Worm (Caenorhabditis elegans) whole organism, late embryonic: ENCODE data around the gene F08D12.12.

ENCODE experiments used
- C38D4.7 ChIP-seq: fragments of 200-800 bp; sonication (Bioruptor generic); optimal IDR thresholded peaks from 2 replicates; lab custom pipeline; 2018; ENCODE audit warnings: mild to moderate bottlenecking, missing genetic modification characterization, moderate library complexity, missing compliant biosample characterization
- F13H6.1 ChIP-seq: sonication (generic microtip); optimal IDR thresholded peaks from 2 replicates; lab custom pipeline; 2016; ENCODE audit warnings: missing genetic modification characterization, missing compliant biosample characterization
- ama-1 ChIP-seq: fragments of 150-350 bp; optimal IDR thresholded peaks from 2 replicates; lab custom pipeline; 2014
- che-1 ChIP-seq: sonication (generic microtip); optimal IDR thresholded peaks from 2 replicates; lab custom pipeline; 2016; ENCODE audit warnings: mild to moderate bottlenecking, missing genetic modification characterization, missing compliant biosample characterization
- hlh-15 ChIP-seq: sonication (generic microtip); optimal IDR thresholded peaks from 2 replicates; lab custom pipeline; 2016; ENCODE audit warnings: missing genetic modification characterization, missing compliant biosample characterization
- nhr-11 ChIP-seq: fragments of 150-350 bp; optimal IDR thresholded peaks from 2 replicates; lab custom pipeline; 2014; ENCODE audit warnings: missing biosample characterization, missing genetic modification characterization
- sox-4 ChIP-seq: sonication (generic microtip); optimal IDR thresholded peaks from 2 replicates; lab custom pipeline; 2017; ENCODE audit warnings: mild to moderate bottlenecking, missing genetic modification characterization, inconsistent platforms, missing compliant biosample characterization

DNA sequence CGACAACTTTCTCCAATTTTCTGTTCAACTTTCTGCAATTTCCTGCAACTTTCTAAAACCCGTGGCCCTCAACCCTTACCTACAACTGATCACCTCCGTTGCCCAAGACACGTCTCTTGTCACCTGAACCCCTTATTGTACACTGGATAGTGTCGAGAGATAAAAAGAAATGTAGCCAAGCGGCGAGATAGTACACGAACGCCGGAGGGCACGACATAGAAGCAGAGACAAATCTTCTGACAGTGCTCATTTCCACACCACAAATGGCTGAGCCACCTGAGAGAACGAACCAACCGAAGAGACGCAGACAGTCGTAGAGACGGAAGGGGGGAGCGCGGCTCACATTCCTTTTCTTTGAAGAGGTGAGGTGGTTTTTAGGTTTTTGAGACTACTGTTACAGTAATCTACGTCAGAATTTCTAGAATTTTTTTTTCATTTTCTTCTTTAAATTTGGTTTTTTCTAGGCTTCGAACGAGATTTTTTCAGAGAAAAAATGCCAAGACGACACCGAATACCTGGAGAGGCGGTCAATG lies 20.9 kb upstream of the F08D12.12 start, which contains the start of gene K12H6.12:
- TF ChIP-seq F13H6.1 (tag; lab: Kevin White, UChicago) (no peak), hlh-15 (tag; lab: Kevin White, UChicago) (no peak), nhr-11 (no peak), ama-1 (lab: Kevin White, UChicago) (no peak), sox-4 (tag; lab: Kevin White, UChicago) (no peak), che-1 (tag; lab: Kevin White, UChicago) (no peak), C38D4.7 (GFP tag; lab: Kevin White, UChicago) (no peak)
